Fruit fly (Drosophila melanogaster): ENCODE measurements around the gene CG4822.

dm6 chr2L:163229-163628 is 41.7 kb upstream of the CG4822 start:
- TF ChIP-seq Sin3A (optimal IDR thresholded peaks at IDR 0.05) (no peak), ttk (optimal IDR thresholded peaks at IDR 0.05) (no peak), insv (optimal IDR thresholded peaks at IDR 0.05) (no peak), h (optimal IDR thresholded peaks at IDR 0.05) (no peak), Myc (optimal IDR thresholded peaks at IDR 0.05) (no peak)
